Worm (Caenorhabditis elegans) whole organism, L3 larva: ENCODE measurements around the gene dct-15.
A peak's percentile ranks its signal among the peaks of the same experiment; 100 is the strongest.

Experiments
- aly-2 ChIP-seq: fragments of 150-350 bp; optimal IDR thresholded peaks from 2 replicates; lab custom pipeline; 2014; ENCODE audit warnings: missing biosample characterization, missing genetic modification characterization
- ceh-28 ChIP-seq: fragments of 150-350 bp; optimal IDR thresholded peaks from 2 replicates; lab custom pipeline; 2014; ENCODE audit warnings: missing biosample characterization, missing genetic modification reagents, missing genetic modification characterization
- nfya-1 ChIP-seq: sonication (generic microtip); optimal IDR thresholded peaks from 2 replicates; lab custom pipeline; 2017; ENCODE audit warnings: missing genetic modification characterization, mild to moderate bottlenecking, missing compliant biosample characterization, antibody characterized with exemption, moderate library complexity; ENCODE audit not compliant: insufficient read depth
- nhr-25 ChIP-seq: sonication (generic microtip); optimal IDR thresholded peaks from 2 replicates; lab custom pipeline; 2017; ENCODE audit warnings: missing biosample characterization, missing genetic modification characterization
- nhr-76 ChIP-seq: fragments of 150-350 bp; sonication (generic microtip); optimal IDR thresholded peaks from 5 replicates; lab custom pipeline; 2014; ENCODE audit warnings: missing biosample characterization, missing genetic modification characterization
- nhr-77 ChIP-seq: fragments of 150-350 bp; optimal IDR thresholded peaks from 2 replicates; lab custom pipeline; 2014; ENCODE audit warnings: missing biosample characterization, missing genetic modification characterization

Gene dct-15

DNA sequence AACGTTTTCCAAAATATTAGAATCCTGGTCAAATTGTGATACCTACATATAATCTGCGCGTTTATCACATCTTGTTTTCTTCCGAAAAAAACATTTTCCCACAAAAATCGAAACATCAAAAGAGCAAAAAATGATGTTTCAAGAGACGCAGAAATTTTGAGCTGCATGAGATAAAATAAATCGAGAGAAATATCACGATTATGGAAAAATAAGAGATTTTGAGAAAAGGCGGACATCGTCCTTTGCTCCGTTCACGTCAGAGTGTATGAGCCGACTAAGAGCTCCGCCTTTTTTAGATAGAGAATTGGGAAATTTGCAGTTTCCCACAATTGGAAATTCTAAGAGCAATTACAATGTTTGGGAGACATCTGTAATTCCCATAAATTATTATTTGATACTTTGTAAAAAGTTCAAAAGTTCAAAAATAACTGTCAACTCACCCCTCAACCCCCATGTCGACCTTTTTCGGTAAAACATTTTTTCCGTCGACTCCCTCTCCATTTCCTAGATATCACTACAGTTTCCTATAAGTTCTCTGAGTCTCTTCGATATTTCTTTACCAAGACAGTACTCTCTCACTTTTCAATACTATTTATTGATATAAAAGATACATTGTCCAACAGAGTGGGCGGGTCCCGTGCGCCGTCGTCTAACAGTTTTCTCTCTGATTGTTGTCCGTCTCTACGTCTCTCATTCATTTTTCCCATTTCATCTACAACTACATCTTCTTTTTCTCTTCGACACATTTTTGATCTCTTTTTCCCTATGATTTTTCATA lies 53.7 kb downstream of the dct-15 start (continued):
- TF ChIP-seq nhr-25 (tag; lab: Kevin White, UChicago): peak; percentile 49
- no peak for TF ChIP-seq aly-2 (tag; lab: Kevin White, UChicago)
- TF ChIP-seq nhr-77 (tag; lab: Kevin White, UChicago): no peak
- peak; percentile 31 for TF ChIP-seq ceh-28 (tag; lab: Kevin White, UChicago)
- TF ChIP-seq nfya-1 (tag; lab: Kevin White, UChicago): peak; percentile 2
- no peak for TF ChIP-seq nhr-76 (tag; lab: Kevin White, UChicago)
